Fruit fly (Drosophila melanogaster): ENCODE measurements around the gene CG12995.
A peak's percentile ranks its signal among the peaks of the same experiment; 100 is the strongest.

CG12995 gene

dm6 chrX:17177606-17178005 lies 32.2 kb downstream of the CG12995 start:
- TF ChIP-seq CG8478 (optimal IDR thresholded peaks at IDR 0.05) (no peak), CTCF (optimal IDR thresholded peaks at IDR 0.05) (no peak)

- no peak for TF ChIP-seq CTCF (optimal IDR thresholded peaks at IDR 0.05)
- no peak for TF ChIP-seq CG8478 (optimal IDR thresholded peaks at IDR 0.05)
Observed at dm6 chrX:17176542-17176941, 33.3 kb downstream of the CG12995 start.

dm6 chrX:17175558-17176189 lies 34.1 kb downstream of the CG12995 start:
- no peak for TF ChIP-seq CG8478 (optimal IDR thresholded peaks at IDR 0.05)
- peak; percentile 93 to 94 for TF ChIP-seq CTCF (optimal IDR thresholded peaks at IDR 0.05)

- TF ChIP-seq CG8478 (optimal IDR thresholded peaks at IDR 0.05): no peak
- no peak for TF ChIP-seq CTCF (optimal IDR thresholded peaks at IDR 0.05)
Observed at dm6 chrX:17174115-17174514, 35.7 kb downstream of the CG12995 start.

- TF ChIP-seq CTCF (optimal IDR thresholded peaks at IDR 0.05) (no peak), CG8478 (optimal IDR thresholded peaks at IDR 0.05) (no peak)
Observed at dm6 chrX:17172777-17173315, 37.0 kb downstream of the CG12995 start.

DNA sequence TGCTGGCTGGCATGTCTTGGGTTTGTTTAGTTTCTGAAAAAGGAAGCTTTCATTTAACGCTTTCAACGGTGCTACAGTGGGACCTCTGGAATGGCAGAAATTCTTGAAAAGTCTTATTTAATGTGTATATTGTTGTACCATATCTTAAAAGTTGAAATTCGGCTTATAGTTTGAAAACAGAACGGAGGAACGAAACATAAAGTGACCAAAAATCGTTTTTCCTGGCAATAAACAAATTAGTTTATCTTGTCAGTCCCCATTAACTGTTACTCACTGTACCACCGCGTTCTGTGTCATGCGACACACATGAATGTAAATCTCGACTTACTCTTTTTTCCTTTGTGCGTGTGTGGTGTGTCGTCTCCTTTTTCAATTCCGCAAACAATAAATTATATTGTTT lies 37.7 kb downstream of the CG12995 start:
- TF ChIP-seq CTCF (optimal IDR thresholded peaks at IDR 0.05): no peak
- TF ChIP-seq CG8478 (optimal IDR thresholded peaks at IDR 0.05): no peak

dm6 chrX:17170484-17170944 lies 39.3 kb downstream of the CG12995 start:
- TF ChIP-seq CTCF (optimal IDR thresholded peaks at IDR 0.05) (no peak), CG8478 (optimal IDR thresholded peaks at IDR 0.05) (no peak)

DNA sequence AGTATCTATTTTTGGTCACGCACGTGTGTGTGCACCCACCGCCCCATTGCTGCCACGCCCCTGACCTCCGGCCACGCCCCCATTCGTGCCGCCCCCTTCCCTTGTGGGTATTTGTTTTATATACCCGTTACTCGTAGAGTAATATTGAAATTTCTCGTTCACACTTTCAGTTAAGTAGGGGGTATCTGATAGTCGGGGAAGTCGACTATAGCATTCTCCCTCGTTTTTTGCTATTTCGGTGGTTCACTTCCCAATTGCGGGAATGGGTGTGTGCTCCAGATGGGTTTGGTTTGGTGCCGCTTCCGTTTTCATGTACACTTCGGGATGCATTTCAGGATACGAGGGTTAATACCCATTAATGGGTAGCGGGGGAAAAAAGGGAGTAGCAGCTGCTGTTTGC lies 42.5 kb downstream of the CG12995 start:
- TF ChIP-seq CTCF (optimal IDR thresholded peaks at IDR 0.05): no peak
- no peak for TF ChIP-seq CG8478 (optimal IDR thresholded peaks at IDR 0.05)

dm6 chrX:17162446-17163013 lies 47.3 kb downstream of the CG12995 start:
- TF ChIP-seq CTCF (optimal IDR thresholded peaks at IDR 0.05) (no peak), CG8478 (optimal IDR thresholded peaks at IDR 0.05) (no peak)

DNA sequence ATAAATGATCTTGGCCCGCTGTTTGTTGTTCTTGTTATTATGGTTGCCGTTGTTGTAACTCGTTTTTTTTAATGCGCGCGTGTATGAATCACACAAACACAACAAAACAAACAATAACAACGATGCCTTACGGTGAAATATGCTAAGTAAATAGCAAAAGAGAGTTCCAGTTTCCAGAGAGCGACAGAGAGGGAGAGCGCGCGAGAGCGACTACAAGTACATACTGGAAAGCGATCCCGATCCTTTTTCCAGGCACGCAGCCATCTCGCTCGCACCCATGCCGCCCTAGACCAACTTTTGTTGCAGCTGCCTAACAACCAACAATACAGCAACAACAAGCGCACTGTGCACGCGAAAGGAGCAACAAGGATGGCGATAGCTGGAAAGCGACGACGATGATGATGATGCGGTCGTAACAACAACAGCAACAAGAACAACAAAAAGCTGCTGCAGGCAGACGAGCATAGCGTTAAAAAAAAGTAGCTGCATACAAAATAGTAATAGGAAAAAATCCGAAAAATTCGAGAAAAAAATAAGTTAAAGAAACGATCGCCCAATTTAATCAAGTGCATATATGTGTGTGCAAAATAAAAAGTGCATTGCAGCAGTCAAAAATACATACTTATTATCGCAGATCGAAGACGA lies 49.3 kb downstream of the CG12995 start:
- TF ChIP-seq CG8478 (optimal IDR thresholded peaks at IDR 0.05) (no peak), CTCF (optimal IDR thresholded peaks at IDR 0.05) (no peak)

- TF ChIP-seq CG8478 (optimal IDR thresholded peaks at IDR 0.05) (no peak), CTCF (optimal IDR thresholded peaks at IDR 0.05) (peak in 1 of 2 experiments; percentile 23)
Observed at dm6 chrX:17159819-17160218, 50.0 kb downstream of the CG12995 start, which contains the start of gene baz. TSS of gene baz (plus strand) at chrX:17160006.

Measured in S2 (cell line).